Fruit fly (Drosophila melanogaster): ENCODE data around the gene CG5984.
A peak's percentile ranks its signal among the peaks of the same experiment; 100 is the strongest.

The CG5984 gene

DNA sequence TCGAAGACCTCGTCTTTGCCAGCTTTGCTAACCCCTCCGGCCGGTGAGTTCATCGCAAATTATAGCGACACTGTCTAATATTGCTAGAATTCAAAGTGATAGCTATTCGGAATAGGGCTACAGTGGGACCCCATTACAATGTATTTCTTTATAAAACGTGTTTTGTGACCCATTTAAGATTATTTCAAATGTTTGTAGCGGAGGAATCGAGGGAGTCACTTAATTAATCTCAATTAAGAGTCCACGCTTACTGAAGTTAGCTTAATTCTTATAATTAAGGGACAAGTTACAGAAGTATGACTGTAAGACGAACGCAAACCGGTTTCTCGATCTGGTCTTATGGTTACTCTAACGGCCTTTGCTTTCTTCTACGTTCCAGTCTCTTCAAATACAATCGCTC lies 41.8 kb upstream of the CG5984 start:
- TF ChIP-seq dl (GFP tag; optimal IDR thresholded peaks at IDR 0.05; ENCODE audit: insufficient read depth in 1 of 2, partially characterized antibody in 2 of 2) = no peak
- TF ChIP-seq tai (GFP tag; optimal IDR thresholded peaks at IDR 0.05) = no peak
- peak; percentile 3 for TF ChIP-seq OdsH (GFP tag; optimal IDR thresholded peaks at IDR 0.05)
- no peak for TF ChIP-seq jim (GFP tag; optimal IDR thresholded peaks at IDR 0.05)
- no peak for TF ChIP-seq psq (GFP tag; optimal IDR thresholded peaks at IDR 0.05)
- no peak for TF ChIP-seq Myc (optimal IDR thresholded peaks at IDR 0.05)
- TF ChIP-seq CG32264 (GFP tag; optimal IDR thresholded peaks at IDR 0.05) = no peak
- TF ChIP-seq GATAd (GFP tag; optimal IDR thresholded peaks at IDR 0.05) = no peak
- no peak for TF ChIP-seq woc (GFP tag; optimal IDR thresholded peaks at IDR 0.05)
- no peak for TF ChIP-seq lola (GFP tag; optimal IDR thresholded peaks at IDR 0.05)
- no peak for TF ChIP-seq CG9705 (GFP tag; optimal IDR thresholded peaks at IDR 0.05)
- TF ChIP-seq Jra (GFP tag; optimal IDR thresholded peaks at IDR 0.05) = no peak
- TF ChIP-seq br (GFP tag; optimal IDR thresholded peaks at IDR 0.05) = peak; percentile 8
- TF ChIP-seq pan (optimal IDR thresholded peaks at IDR 0.05) = no peak
- peak; percentile 23 for TF ChIP-seq HLH106 (tag; optimal IDR thresholded peaks at IDR 0.05)
- no peak for TF ChIP-seq N (GFP tag; optimal IDR thresholded peaks at IDR 0.05)
- TF ChIP-seq fru (GFP tag; optimal IDR thresholded peaks at IDR 0.05) = peak; percentile 43
- TF ChIP-seq Rel (GFP tag; optimal IDR thresholded peaks at IDR 0.05) = no peak
- TF ChIP-seq Rel (tag; optimal IDR thresholded peaks at IDR 0.05) = no peak
- no peak for TF ChIP-seq usp (GFP tag; optimal IDR thresholded peaks at IDR 0.05)
- TF ChIP-seq sv (GFP tag; optimal IDR thresholded peaks at IDR 0.05) = no peak
- TF ChIP-seq Hnf4 (GFP tag; optimal IDR thresholded peaks at IDR 0.05) = peak; percentile 13
- no peak for TF ChIP-seq Vsx2 (GFP tag; optimal IDR thresholded peaks at IDR 0.05; ENCODE audit: partially characterized antibody)
- TF ChIP-seq rgr (GFP tag; optimal IDR thresholded peaks at IDR 0.05) = peak; percentile 34
- no peak for TF ChIP-seq Hr83 (GFP tag; optimal IDR thresholded peaks at IDR 0.05; ENCODE audit: poor library complexity, severe bottlenecking)
- no peak for TF ChIP-seq Abd-B (GFP tag; optimal IDR thresholded peaks at IDR 0.05)
- TF ChIP-seq Dfd (GFP tag; optimal IDR thresholded peaks at IDR 0.05) = no peak
- TF ChIP-seq Mio (GFP tag; optimal IDR thresholded peaks at IDR 0.05) = no peak
- no peak for TF ChIP-seq sage (GFP tag; optimal IDR thresholded peaks at IDR 0.05)
- TF ChIP-seq Dif (GFP tag; optimal IDR thresholded peaks at IDR 0.05; ENCODE audit: partially characterized antibody) = no peak
- TF ChIP-seq Sp1 (GFP tag; optimal IDR thresholded peaks at IDR 0.05) = no peak
- TF ChIP-seq h (GFP tag; optimal IDR thresholded peaks at IDR 0.05) = peak; percentile 65
- TF ChIP-seq CrebA (GFP tag; optimal IDR thresholded peaks at IDR 0.05; ENCODE audit: borderline replicate concordance) = no peak
- peak; percentile 28 for TF ChIP-seq ey (GFP tag; optimal IDR thresholded peaks at IDR 0.05)
- no peak for TF ChIP-seq brk (GFP tag; optimal IDR thresholded peaks at IDR 0.05)
- TF ChIP-seq foxo (GFP tag; optimal IDR thresholded peaks at IDR 0.05) = peak in 1 of 2 experiments; percentile 38
- no peak for TF ChIP-seq dmrt93B (GFP tag; optimal IDR thresholded peaks at IDR 0.05)
- no peak for TF ChIP-seq dsf (GFP tag; optimal IDR thresholded peaks at IDR 0.05; ENCODE audit: borderline replicate concordance)
- TF ChIP-seq Hr78 (GFP tag; optimal IDR thresholded peaks at IDR 0.05) = no peak

- TF ChIP-seq Sp1 (GFP tag; optimal IDR thresholded peaks at IDR 0.05) = peak; percentile 75
- TF ChIP-seq CG9705 (GFP tag; optimal IDR thresholded peaks at IDR 0.05) = peak; percentile 68
- peak; percentile 63 for TF ChIP-seq psq (GFP tag; optimal IDR thresholded peaks at IDR 0.05)
- peak; percentile 85 for TF ChIP-seq h (GFP tag; optimal IDR thresholded peaks at IDR 0.05)
- no peak for TF ChIP-seq Hr78 (GFP tag; optimal IDR thresholded peaks at IDR 0.05)
- peak; percentile 80 for TF ChIP-seq HLH106 (tag; optimal IDR thresholded peaks at IDR 0.05)
- TF ChIP-seq tai (GFP tag; optimal IDR thresholded peaks at IDR 0.05) = no peak
- no peak for TF ChIP-seq dl (GFP tag; optimal IDR thresholded peaks at IDR 0.05; ENCODE audit: insufficient read depth in 1 of 2, partially characterized antibody in 2 of 2)
- no peak for TF ChIP-seq Rel (GFP tag; optimal IDR thresholded peaks at IDR 0.05)
- peak; percentile 100 for TF ChIP-seq Rel (tag; optimal IDR thresholded peaks at IDR 0.05)
- peak; percentile 48 for TF ChIP-seq Dif (GFP tag; optimal IDR thresholded peaks at IDR 0.05; ENCODE audit: partially characterized antibody)
- peak; percentile 75 for TF ChIP-seq br (GFP tag; optimal IDR thresholded peaks at IDR 0.05)
- no peak for TF ChIP-seq Abd-B (GFP tag; optimal IDR thresholded peaks at IDR 0.05)
- no peak for TF ChIP-seq Myc (optimal IDR thresholded peaks at IDR 0.05)
- no peak for TF ChIP-seq Vsx2 (GFP tag; optimal IDR thresholded peaks at IDR 0.05; ENCODE audit: partially characterized antibody)
- TF ChIP-seq jim (GFP tag; optimal IDR thresholded peaks at IDR 0.05) = no peak
- TF ChIP-seq Hnf4 (GFP tag; optimal IDR thresholded peaks at IDR 0.05) = peak; percentile 93
- peak; percentile 82 for TF ChIP-seq sv (GFP tag; optimal IDR thresholded peaks at IDR 0.05)
- TF ChIP-seq Jra (GFP tag; optimal IDR thresholded peaks at IDR 0.05) = peak; percentile 93
- TF ChIP-seq brk (GFP tag; optimal IDR thresholded peaks at IDR 0.05) = no peak
- TF ChIP-seq Dfd (GFP tag; optimal IDR thresholded peaks at IDR 0.05) = no peak
- no peak for TF ChIP-seq CrebA (GFP tag; optimal IDR thresholded peaks at IDR 0.05; ENCODE audit: borderline replicate concordance)
- TF ChIP-seq foxo (GFP tag; optimal IDR thresholded peaks at IDR 0.05) = peak; percentile 5 to 89
- no peak for TF ChIP-seq N (GFP tag; optimal IDR thresholded peaks at IDR 0.05)
- TF ChIP-seq sage (GFP tag; optimal IDR thresholded peaks at IDR 0.05) = no peak
- peak; percentile 92 for TF ChIP-seq woc (GFP tag; optimal IDR thresholded peaks at IDR 0.05)
- TF ChIP-seq Hr83 (GFP tag; optimal IDR thresholded peaks at IDR 0.05; ENCODE audit: poor library complexity, severe bottlenecking) = peak; percentile 74
- TF ChIP-seq Mio (GFP tag; optimal IDR thresholded peaks at IDR 0.05) = no peak
- TF ChIP-seq pan (optimal IDR thresholded peaks at IDR 0.05) = no peak
- TF ChIP-seq usp (GFP tag; optimal IDR thresholded peaks at IDR 0.05) = no peak
- TF ChIP-seq dmrt93B (GFP tag; optimal IDR thresholded peaks at IDR 0.05) = peak; percentile 47
- TF ChIP-seq fru (GFP tag; optimal IDR thresholded peaks at IDR 0.05) = peak; percentile 83
- peak; percentile 70 for TF ChIP-seq OdsH (GFP tag; optimal IDR thresholded peaks at IDR 0.05)
- TF ChIP-seq lola (GFP tag; optimal IDR thresholded peaks at IDR 0.05) = no peak
- TF ChIP-seq GATAd (GFP tag; optimal IDR thresholded peaks at IDR 0.05) = peak; percentile 75
- TF ChIP-seq rgr (GFP tag; optimal IDR thresholded peaks at IDR 0.05) = peak; percentile 87
- TF ChIP-seq ey (GFP tag; optimal IDR thresholded peaks at IDR 0.05) = peak; percentile 87
- peak; percentile 82 for TF ChIP-seq dsf (GFP tag; optimal IDR thresholded peaks at IDR 0.05; ENCODE audit: borderline replicate concordance)
- peak; percentile 71 for TF ChIP-seq CG32264 (GFP tag; optimal IDR thresholded peaks at IDR 0.05)
These were observed 40.7 kb upstream of the CG5984 start, which contains the start of the genes bigmax and Hmu for dm6 chr3R:27288202-27289135. TSS of gene bigmax (minus strand) at chr3R:27288526. TSS of gene Hmu (plus strand) at chr3R:27288769.

Measured in whole organism, wandering third instar larva.